Worm (Caenorhabditis elegans) whole organism, late embryonic: ENCODE data around the gene rpoa-12.
A peak's percentile ranks its signal among the peaks of the same experiment; 100 is the strongest.

ENCODE experiments used
- C08G9.2 ChIP-seq: sonication (generic microtip); optimal IDR thresholded peaks from 2 replicates; lab custom pipeline; 2016; ENCODE audit warnings: mild to moderate bottlenecking, missing genetic modification characterization, moderate library complexity, missing compliant biosample characterization
- C38D4.7 ChIP-seq: fragments of 200-800 bp; sonication (Bioruptor generic); optimal IDR thresholded peaks from 2 replicates; lab custom pipeline; 2018; ENCODE audit warnings: mild to moderate bottlenecking, missing genetic modification characterization, moderate library complexity, missing compliant biosample characterization
- F13H6.1 ChIP-seq: sonication (generic microtip); optimal IDR thresholded peaks from 2 replicates; lab custom pipeline; 2016; ENCODE audit warnings: missing genetic modification characterization, missing compliant biosample characterization
- K09A11.1 ChIP-seq: sonication (generic microtip); optimal IDR thresholded peaks from 2 replicates; lab custom pipeline; 2017; ENCODE audit warnings: antibody characterized with exemption, mild to moderate bottlenecking, missing genetic modification characterization, missing compliant biosample characterization; ENCODE audit not compliant: insufficient read depth
- T23F11.4 ChIP-seq: fragments of 200-800 bp; sonication (Bioruptor generic); optimal IDR thresholded peaks from 2 replicates; lab custom pipeline; 2018; ENCODE audit warnings: mild to moderate bottlenecking, missing genetic modification characterization, missing compliant biosample characterization
- Y22D7AL.16 ChIP-seq: sonication (generic microtip); optimal IDR thresholded peaks from 2 replicates; lab custom pipeline; 2016; ENCODE audit warnings: missing genetic modification characterization, missing compliant biosample characterization
- ceh-14 ChIP-seq: sonication (generic microtip); optimal IDR thresholded peaks from 2 replicates; lab custom pipeline; 2016; ENCODE audit warnings: missing genotype, missing genetic modification characterization, missing compliant biosample characterization
- ceh-18 ChIP-seq: sonication (generic microtip); optimal IDR thresholded peaks from 2 replicates; lab custom pipeline; 2016; ENCODE audit warnings: missing genetic modification characterization, missing compliant biosample characterization
- ceh-19 ChIP-seq: fragments of 200-800 bp; sonication (Bioruptor generic); optimal IDR thresholded peaks from 2 replicates; lab custom pipeline; 2018; ENCODE audit warnings: mild to moderate bottlenecking, missing genetic modification characterization, missing compliant biosample characterization
- ceh-2 ChIP-seq: sonication (generic microtip); optimal IDR thresholded peaks from 2 replicates; lab custom pipeline; 2016; ENCODE audit warnings: missing genotype, missing genetic modification characterization, missing compliant biosample characterization
- ceh-22 ChIP-seq: sonication (generic microtip); optimal IDR thresholded peaks from 2 replicates; lab custom pipeline; 2017; ENCODE audit warnings: missing biosample characterization, missing genetic modification characterization
- ceh-30 ChIP-seq: fragments of 150-350 bp; optimal IDR thresholded peaks from 2 replicates; lab custom pipeline; 2014; ENCODE audit warnings: missing biosample characterization, missing genetic modification characterization
- ceh-31 ChIP-seq: sonication (generic microtip); optimal IDR thresholded peaks from 2 replicates; lab custom pipeline; 2016; ENCODE audit warnings: missing genetic modification characterization, missing compliant biosample characterization
- ceh-34 ChIP-seq: sonication (generic microtip); optimal IDR thresholded peaks from 2 replicates; lab custom pipeline; 2016; ENCODE audit warnings: mild to moderate bottlenecking, missing genetic modification characterization, missing compliant biosample characterization
- ceh-45 ChIP-seq: fragments of 200-800 bp; sonication (Bioruptor generic); IDR thresholded peaks from 2 replicates; pipeline ENCODE4 v1.3.6; 2022; ENCODE audit warnings: missing genetic modification reagents, missing genetic modification characterization, missing compliant biosample characterization
- ceh-48 ChIP-seq: sonication (generic microtip); optimal IDR thresholded peaks from 2 replicates; lab custom pipeline; 2016; ENCODE audit warnings: missing genetic modification characterization, inconsistent platforms, missing compliant biosample characterization
- ceh-9 ChIP-seq: sonication (generic microtip); optimal IDR thresholded peaks from 2 replicates; lab custom pipeline; 2016; ENCODE audit warnings: mild to moderate bottlenecking, missing genetic modification characterization, inconsistent platforms, missing compliant biosample characterization
- che-1 ChIP-seq: sonication (generic microtip); optimal IDR thresholded peaks from 2 replicates; lab custom pipeline; 2016; ENCODE audit warnings: mild to moderate bottlenecking, missing genetic modification characterization, missing compliant biosample characterization
- dve-1 ChIP-seq: sonication (generic microtip); optimal IDR thresholded peaks from 2 replicates; lab custom pipeline; 2017; ENCODE audit warnings: antibody characterized with exemption, mild to moderate bottlenecking, missing genetic modification characterization, missing compliant biosample characterization
- elt-2 ChIP-seq: sonication (generic microtip); optimal IDR thresholded peaks from 2 replicates; lab custom pipeline; 2016; ENCODE audit warnings: missing genetic modification reagents, missing genetic modification characterization, missing compliant biosample characterization
- elt-4 ChIP-seq: sonication (generic microtip); optimal IDR thresholded peaks from 2 replicates; lab custom pipeline; 2016; ENCODE audit warnings: missing genetic modification characterization, missing compliant biosample characterization
- eyg-1 ChIP-seq: sonication (generic microtip); optimal IDR thresholded peaks from 2 replicates; lab custom pipeline; 2016; ENCODE audit warnings: missing genotype, missing genetic modification characterization, missing compliant biosample characterization
- fkh-10 ChIP-seq: fragments of 150-350 bp; optimal IDR thresholded peaks from 2 replicates; lab custom pipeline; 2014; ENCODE audit warnings: missing biosample characterization, missing genetic modification reagents, missing genetic modification characterization
- hlh-15 ChIP-seq: sonication (generic microtip); optimal IDR thresholded peaks from 2 replicates; lab custom pipeline; 2016; ENCODE audit warnings: missing genetic modification characterization, missing compliant biosample characterization
- lim-6 ChIP-seq: sonication (generic microtip); optimal IDR thresholded peaks from 2 replicates; lab custom pipeline; 2016; ENCODE audit warnings: missing genetic modification characterization, missing compliant biosample characterization
- nhr-11 ChIP-seq: fragments of 150-350 bp; optimal IDR thresholded peaks from 2 replicates; lab custom pipeline; 2014; ENCODE audit warnings: missing biosample characterization, missing genetic modification characterization
- nhr-232 ChIP-seq: sonication (generic microtip); optimal IDR thresholded peaks from 2 replicates; lab custom pipeline; 2016; ENCODE audit warnings: missing genetic modification characterization, missing compliant biosample characterization
- odd-2 ChIP-seq: sonication (generic microtip); optimal IDR thresholded peaks from 2 replicates; lab custom pipeline; 2017; ENCODE audit warnings: antibody characterized with exemption, mild to moderate bottlenecking, missing genetic modification characterization, missing compliant biosample characterization
- pat-9 ChIP-seq: fragments of 200-800 bp; sonication (Bioruptor generic); optimal IDR thresholded peaks from 2 replicates; lab custom pipeline; 2018; ENCODE audit warnings: mild to moderate bottlenecking, missing genetic modification characterization, moderate library complexity, missing compliant biosample characterization
- pax-1 ChIP-seq: fragments of 150-350 bp; optimal IDR thresholded peaks from 2 replicates; lab custom pipeline; 2014; ENCODE audit warnings: missing biosample characterization, missing genetic modification characterization
- pha-2 ChIP-seq: sonication (generic microtip); optimal IDR thresholded peaks from 2 replicates; lab custom pipeline; 2017; ENCODE audit warnings: mild to moderate bottlenecking, missing genetic modification characterization, missing compliant biosample characterization
- pha-4 ChIP-seq: fragments of 150-350 bp; optimal IDR thresholded peaks from 2 replicates; lab custom pipeline; 2018; ENCODE audit warnings: missing biosample characterization, missing genetic modification reagents, missing genetic modification characterization
- pqm-1 ChIP-seq: sonication (generic microtip); optimal IDR thresholded peaks from 2 replicates; lab custom pipeline; 2016; ENCODE audit warnings: missing genetic modification characterization, missing compliant biosample characterization
- pros-1 ChIP-seq: fragments of 150-350 bp; optimal IDR thresholded peaks from 2 replicates; lab custom pipeline; 2014; ENCODE audit warnings: missing biosample characterization, missing genetic modification reagents, missing genetic modification characterization
- ref-2 ChIP-seq: sonication (generic microtip); optimal IDR thresholded peaks from 2 replicates; lab custom pipeline; 2016; ENCODE audit warnings: missing genetic modification characterization, missing compliant biosample characterization
- rnt-1 ChIP-seq: sonication (generic microtip); optimal IDR thresholded peaks from 2 replicates; lab custom pipeline; 2016; ENCODE audit warnings: missing genetic modification characterization, missing compliant biosample characterization
- sdc-2 ChIP-seq: sonication (generic microtip); optimal IDR thresholded peaks from 2 replicates; lab custom pipeline; 2016; ENCODE audit warnings: missing genotype, missing genetic modification characterization, missing compliant biosample characterization
- sox-2 ChIP-seq: fragments of 200-800 bp; sonication (Bioruptor generic); IDR thresholded peaks from 2 replicates; pipeline ENCODE4 v1.3.6; 2022; ENCODE audit warnings: missing genetic modification reagents, missing genetic modification characterization, missing compliant biosample characterization
- sox-4 ChIP-seq: sonication (generic microtip); optimal IDR thresholded peaks from 2 replicates; lab custom pipeline; 2017; ENCODE audit warnings: mild to moderate bottlenecking, missing genetic modification characterization, inconsistent platforms, missing compliant biosample characterization
- syd-9 ChIP-seq: sonication (generic microtip); optimal IDR thresholded peaks from 2 replicates; lab custom pipeline; 2016; ENCODE audit warnings: mild to moderate bottlenecking, missing genetic modification characterization, moderate library complexity, missing compliant biosample characterization
- tbx-2 ChIP-seq: sonication (generic microtip); optimal IDR thresholded peaks from 2 replicates; lab custom pipeline; 2016; ENCODE audit warnings: missing genetic modification characterization, missing compliant biosample characterization
- ttx-3 ChIP-seq: sonication (generic microtip); optimal IDR thresholded peaks from 2 replicates; lab custom pipeline; 2016; ENCODE audit warnings: missing genetic modification reagents, missing genetic modification characterization, missing compliant biosample characterization
- unc-3 ChIP-seq, 2 experiments: fragments of 200-800 bp in 1 of 2; sonication (Bioruptor generic) in 1 of 2; sonication (generic microtip) in 1 of 2; conservative IDR thresholded peaks in 1 of 2; optimal IDR thresholded peaks in 1 of 2; 2 replicates each; pipeline versions ENCODE4 v1.3.6 to Lab custom; 2016 to 2022; ENCODE audit warnings: missing compliant biosample characterization in 2 of 2, missing genetic modification characterization in 2 of 2, missing genetic modification reagents in 1 of 2
- unc-42 ChIP-seq: sonication (generic microtip); optimal IDR thresholded peaks from 2 replicates; lab custom pipeline; 2016; ENCODE audit warnings: missing genotype, missing genetic modification characterization, missing compliant biosample characterization
- unc-86 ChIP-seq: sonication (generic microtip); optimal IDR thresholded peaks from 2 replicates; lab custom pipeline; 2016; ENCODE audit warnings: missing genetic modification characterization, missing compliant biosample characterization
- zip-5 ChIP-seq: sonication (generic microtip); optimal IDR thresholded peaks from 2 replicates; lab custom pipeline; 2016; ENCODE audit warnings: missing genetic modification characterization, missing compliant biosample characterization

Gene rpoa-12

DNA sequence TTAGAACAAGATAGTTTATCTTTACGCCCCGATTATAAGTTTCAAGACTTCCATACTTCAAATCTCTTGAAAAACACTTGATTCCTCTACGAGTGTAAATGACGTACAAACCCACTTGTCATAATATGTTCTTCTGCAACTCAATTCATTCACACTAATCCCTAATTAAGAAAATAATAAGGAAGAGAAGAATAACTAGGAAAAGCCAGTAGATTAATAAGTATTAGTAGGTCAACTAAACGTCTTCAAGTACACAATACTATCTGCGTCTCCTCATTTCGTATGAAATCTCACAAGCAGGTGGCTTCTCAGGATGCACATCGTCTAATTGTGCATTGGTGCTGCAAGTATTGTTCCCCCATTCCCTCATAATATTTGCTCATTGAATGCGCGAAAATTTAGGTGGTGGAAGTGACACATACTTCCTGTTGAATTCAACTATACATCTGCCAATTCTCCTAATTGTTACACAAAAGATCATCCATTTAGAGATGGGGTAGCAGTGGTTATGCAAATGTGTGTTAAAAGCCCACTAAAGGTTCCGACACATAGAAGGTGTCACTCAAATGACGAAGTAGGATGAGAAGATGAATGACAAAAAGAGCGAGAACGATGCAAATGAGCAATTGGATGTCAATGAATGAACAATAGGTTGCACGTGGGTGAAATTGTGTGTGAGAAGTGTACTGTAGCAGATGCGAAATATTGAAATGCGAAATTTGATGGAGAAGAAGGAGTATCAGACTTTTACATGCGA lies 4.1 kb upstream of the rpoa-12 start:
- TF ChIP-seq ceh-34 (tag; lab: Kevin White, UChicago) (no peak), ceh-31 (peak; percentile 23), unc-42 (tag; lab: Kevin White, UChicago) (peak; percentile 21), sox-2 (GFP tag; lab: Robert Waterston, UW) (peak; percentile 47; the same call in 1 of the 2 replicates)

DNA sequence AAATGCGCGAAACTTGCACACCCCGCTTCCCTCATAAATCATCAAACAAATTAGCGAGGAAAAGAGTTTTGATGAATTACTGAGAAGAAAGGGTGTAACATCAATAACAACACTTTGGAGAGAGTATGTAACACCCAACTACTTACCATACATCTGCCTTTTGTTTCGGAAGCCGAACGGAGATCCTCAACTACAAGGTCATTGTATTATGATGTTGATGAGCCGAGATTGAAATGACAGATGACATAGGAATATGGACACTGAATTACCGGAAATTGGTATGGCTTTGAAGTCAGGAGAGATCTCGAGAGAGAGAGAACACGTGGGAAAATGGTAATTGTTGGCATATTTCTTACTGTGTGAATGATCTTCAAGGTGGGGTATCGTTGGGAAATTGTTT lies 2.9 kb upstream of the rpoa-12 start:
- TF ChIP-seq sox-2 (GFP tag; lab: Robert Waterston, UW), result peak; percentile 26
- no peak for TF ChIP-seq syd-9

DNA sequence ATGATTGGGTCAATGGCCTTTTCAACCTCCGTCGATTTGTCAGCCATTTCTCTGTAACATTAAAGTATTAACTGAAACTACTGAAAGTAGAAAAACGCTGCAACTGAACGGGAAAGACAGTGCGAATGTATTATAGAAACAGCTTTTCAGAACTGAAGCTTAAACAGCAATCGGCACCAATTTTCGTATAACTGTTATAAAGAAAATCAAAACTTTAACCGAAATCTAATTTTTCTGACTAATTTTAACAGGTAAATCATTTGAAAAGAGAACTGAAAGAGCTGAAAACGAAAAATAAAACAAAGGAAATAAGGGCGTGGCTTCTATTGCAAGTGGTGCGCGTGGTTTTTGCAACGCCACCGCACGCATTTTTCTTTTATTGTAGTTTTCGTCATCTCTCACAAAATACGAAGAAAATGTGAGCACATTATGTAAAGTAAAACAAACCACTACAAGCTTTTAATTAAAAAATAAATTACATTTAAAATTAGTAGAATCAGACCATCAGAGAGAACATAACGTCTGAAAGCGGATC lies 1.9 kb upstream of the rpoa-12 start, which contains the start of gene rrsr-1:
TSS of gene rrsr-1 (minus strand) at position 51 of the 535 bp plus-strand sequence.
- TF ChIP-seq ceh-45 (GFP tag; lab: Robert Waterston, UW) (no peak), ceh-34 (tag; lab: Kevin White, UChicago) (peak; percentile 15), odd-2 (tag; lab: Kevin White, UChicago) (no peak), hlh-15 (no peak), pros-1 (no peak), C38D4.7 (GFP tag; lab: Kevin White, UChicago) (no peak), ceh-2 (tag; lab: Kevin White, UChicago) (no peak), ceh-30 (tag; lab: Kevin White, UChicago) (no peak), elt-4 (no peak), sdc-2 (tag; lab: Kevin White, UChicago) (no peak), che-1 (tag; lab: Kevin White, UChicago) (no peak), ceh-22 (no peak), ttx-3 (tag; lab: Kevin White, UChicago) (no peak), sox-2 (GFP tag; lab: Robert Waterston, UW) (no peak), rnt-1 (tag; lab: Kevin White, UChicago) (no peak), ceh-14 (peak; percentile 66), ceh-31 (peak; percentile 25), pax-1 (tag; lab: Kevin White, UChicago) (no peak), zip-5 (tag; lab: Kevin White, UChicago) (peak; percentile 13), eyg-1 (tag; lab: Kevin White, UChicago) (no peak), pha-4 (tag; lab: Kevin White, UChicago) (no peak), unc-42 (tag; lab: Kevin White, UChicago) (no peak), pha-2 (tag; lab: Kevin White, UChicago) (no peak), tbx-2 (tag; lab: Kevin White, UChicago) (peak; percentile 36), F13H6.1 (tag; lab: Kevin White, UChicago) (no peak), C08G9.2 (no peak), T23F11.4 (GFP tag; lab: Kevin White, UChicago) (no peak), lim-6 (tag; lab: Kevin White, UChicago) (no peak), Y22D7AL.16 (tag; lab: Kevin White, UChicago) (no peak), ref-2 (no peak), ceh-9 (no peak), sox-4 (tag; lab: Kevin White, UChicago) (no peak), ceh-48 (no peak), ceh-19 (no peak), nhr-11 (tag; lab: Kevin White, UChicago) (no peak), ceh-18 (no peak), fkh-10 (GFP tag; lab: Kevin White, UChicago) (no peak), unc-3 (GFP tag; conservative IDR thresholded peaks at IDR 0.05; lab: Robert Waterston, UW) (no peak), unc-3 (tag; optimal IDR thresholded peaks at IDR 0.05; lab: Kevin White, UChicago) (no peak), dve-1 (tag; lab: Kevin White, UChicago) (no peak), elt-2 (tag; lab: Kevin White, UChicago) (peak; percentile 6), K09A11.1 (tag; lab: Kevin White, UChicago) (peak; percentile 26), unc-86 (tag; lab: Kevin White, UChicago) (peak; percentile 10), pat-9 (tag; lab: Kevin White, UChicago) (no peak), pqm-1 (tag; lab: Kevin White, UChicago) (no peak), nhr-232 (tag; lab: Kevin White, UChicago) (no peak)
